Fruit fly (Drosophila melanogaster) whole organism, prepupa: ENCODE results near the gene dysc.
A peak's percentile ranks its signal among the peaks of the same experiment; 100 is the strongest.

ENCODE experiments used
- Blimp-1 ChIP-seq: fragments of 200-800 bp; sonication (Bioruptor generic); optimal IDR thresholded peaks from 3 replicates; lab custom pipeline; 2017; ENCODE audit warnings: missing biosample characterization, missing genetic modification characterization, mild to moderate bottlenecking, moderate library complexity, missing genetic modification reagents
- CG10631 ChIP-seq: fragments of 200-800 bp; sonication (Bioruptor generic); optimal IDR thresholded peaks from 2 replicates; lab custom pipeline; 2016; ENCODE audit warnings: missing biosample characterization, missing genetic modification characterization
- CG10669 ChIP-seq: fragments of 200-800 bp; sonication (Bioruptor generic); optimal IDR thresholded peaks from 3 replicates; lab custom pipeline; 2018; ENCODE audit warnings: missing biosample characterization, mild to moderate bottlenecking, missing genetic modification characterization, moderate library complexity
- CG11762 ChIP-seq: fragments of 200-800 bp; sonication (Bioruptor generic); optimal IDR thresholded peaks from 3 replicates; lab custom pipeline; 2016; ENCODE audit warnings: missing biosample characterization, missing genetic modification characterization; ENCODE audit not compliant: insufficient read depth
- CG16779 ChIP-seq: fragments of 200-800 bp; sonication (Bioruptor generic); optimal IDR thresholded peaks from 3 replicates; lab custom pipeline; 2017; ENCODE audit warnings: missing biosample characterization, mild to moderate bottlenecking, missing genetic modification characterization
- CG3032 ChIP-seq: fragments of 200-800 bp; optimal IDR thresholded peaks from 2 replicates; lab custom pipeline; 2019; ENCODE audit warnings: missing biosample characterization, mild to moderate bottlenecking, missing genetic modification characterization, moderate library complexity
- CG34406 ChIP-seq: fragments of 200-800 bp; sonication (Bioruptor generic); optimal IDR thresholded peaks from 3 replicates; lab custom pipeline; 2016; ENCODE audit warnings: missing biosample characterization, missing genetic modification characterization
- CG3919 ChIP-seq: fragments of 200-800 bp; sonication (Bioruptor generic); optimal IDR thresholded peaks from 3 replicates; lab custom pipeline; 2016; ENCODE audit warnings: missing biosample characterization, missing genetic modification characterization
- CG4318 ChIP-seq: fragments of 200-800 bp; sonication (Bioruptor generic); optimal IDR thresholded peaks from 3 replicates; lab custom pipeline; 2017; ENCODE audit warnings: missing biosample characterization, mild to moderate bottlenecking, missing genetic modification characterization
- CG6808 ChIP-seq: fragments of 200-800 bp; sonication (Bioruptor generic); optimal IDR thresholded peaks from 3 replicates; lab custom pipeline; 2017; ENCODE audit warnings: missing biosample characterization, missing genetic modification characterization, mild to moderate bottlenecking, moderate library complexity, missing genetic modification reagents
- CG6854 ChIP-seq: fragments of 200-800 bp; sonication (Bioruptor generic); optimal IDR thresholded peaks from 2 replicates; lab custom pipeline; 2017; ENCODE audit warnings: missing biosample characterization, mild to moderate bottlenecking, missing genetic modification characterization
- CG7368 ChIP-seq: fragments of 200-800 bp; sonication (Bioruptor generic); optimal IDR thresholded peaks from 3 replicates; lab custom pipeline; 2016; ENCODE audit warnings: missing biosample characterization, missing genetic modification characterization
- CG8119 ChIP-seq: fragments of 200-800 bp; sonication (Bioruptor generic); IDR thresholded peaks from 3 replicates; pipeline ENCODE4 v1.3.6; 2022; ENCODE audit warnings: missing biosample characterization, missing genetic modification characterization
- CG8319 ChIP-seq: fragments of 200-800 bp; sonication (Bioruptor generic); optimal IDR thresholded peaks from 3 replicates; lab custom pipeline; 2016; ENCODE audit warnings: missing biosample characterization, missing genetic modification characterization
- CG8632 ChIP-seq: fragments of 200-800 bp; sonication (Bioruptor generic); optimal IDR thresholded peaks from 3 replicates; lab custom pipeline; 2016; ENCODE audit warnings: missing biosample characterization, missing genetic modification characterization
- CG9139 ChIP-seq: fragments of 200-800 bp; sonication (Bioruptor generic); optimal IDR thresholded peaks from 3 replicates; lab custom pipeline; 2017; ENCODE audit warnings: missing biosample characterization, mild to moderate bottlenecking, missing genetic modification characterization
- Eip75B ChIP-seq: fragments of 200-800 bp; sonication (Bioruptor generic); optimal IDR thresholded peaks from 3 replicates; lab custom pipeline; 2016; ENCODE audit warnings: missing biosample characterization, missing genetic modification characterization
- Eip78C ChIP-seq: fragments of 200-800 bp; sonication (Bioruptor generic); peaks from one replicate; lab custom pipeline; 2016; ENCODE audit warnings: missing biosample characterization, missing genetic modification characterization
- Eip93F ChIP-seq: fragments of 200-800 bp; sonication (Bioruptor generic); optimal IDR thresholded peaks from 2 replicates; lab custom pipeline; 2016; ENCODE audit warnings: missing biosample characterization, mild to moderate bottlenecking, missing genetic modification characterization
- Ets21C ChIP-seq: fragments of 200-800 bp; sonication (Bioruptor generic); optimal IDR thresholded peaks from 3 replicates; lab custom pipeline; 2016; ENCODE audit warnings: missing biosample characterization, missing genetic modification characterization
- Ets96B ChIP-seq: fragments of 200-800 bp; optimal IDR thresholded peaks from 2 replicates; lab custom pipeline; 2019; ENCODE audit warnings: missing biosample characterization, mild to moderate bottlenecking, missing genetic modification characterization, moderate library complexity
- Gug ChIP-seq: fragments of 200-800 bp; sonication (Bioruptor generic); IDR thresholded peaks from 2 replicates; pipeline ENCODE4 v1.3.6; 2022; ENCODE audit warnings: missing biosample characterization, missing genetic modification characterization
- Hr39 ChIP-seq: fragments of 200-800 bp; sonication (Bioruptor generic); optimal IDR thresholded peaks from 2 replicates; lab custom pipeline; 2016; ENCODE audit warnings: missing biosample characterization, missing genetic modification characterization
- OdsH ChIP-seq: fragments of 200-800 bp; sonication (Bioruptor generic); optimal IDR thresholded peaks from 3 replicates; lab custom pipeline; 2016; ENCODE audit warnings: missing biosample characterization, missing genetic modification characterization
- Smox ChIP-seq: fragments of 200-800 bp; sonication (Bioruptor generic); optimal IDR thresholded peaks from 3 replicates; lab custom pipeline; 2016; ENCODE audit warnings: missing biosample characterization, missing genetic modification characterization
- Sox102F ChIP-seq: fragments of 200-800 bp; sonication (Bioruptor generic); optimal IDR thresholded peaks from 2 replicates; lab custom pipeline; 2016; ENCODE audit warnings: missing biosample characterization, mild to moderate bottlenecking, missing genetic modification characterization
- Sox14 ChIP-seq: fragments of 200-800 bp; sonication (Bioruptor generic); optimal IDR thresholded peaks from 3 replicates; lab custom pipeline; 2016; ENCODE audit warnings: missing biosample characterization, missing genetic modification characterization
- achi ChIP-seq: fragments of 200-800 bp; sonication (Bioruptor generic); optimal IDR thresholded peaks from 3 replicates; lab custom pipeline; 2016; ENCODE audit warnings: missing biosample characterization, missing genetic modification characterization
- cyc ChIP-seq: fragments of 200-800 bp; sonication (Bioruptor generic); optimal IDR thresholded peaks from 3 replicates; lab custom pipeline; 2016; ENCODE audit warnings: missing biosample characterization, missing genetic modification characterization
- dac ChIP-seq: fragments of 200-800 bp; sonication (Bioruptor generic); optimal IDR thresholded peaks from 2 replicates; lab custom pipeline; 2017; ENCODE audit warnings: missing biosample characterization, mild to moderate bottlenecking, missing genetic modification characterization
- dsx ChIP-seq: fragments of 200-800 bp; optimal IDR thresholded peaks from 3 replicates; lab custom pipeline; 2019; ENCODE audit warnings: missing biosample characterization, mild to moderate bottlenecking, missing genetic modification characterization, moderate library complexity; ENCODE audit not compliant: poor library complexity, severe bottlenecking
- eg ChIP-seq: fragments of 200-800 bp; sonication (Bioruptor generic); IDR thresholded peaks from 3 replicates; pipeline ENCODE4 v1.3.6; 2022; ENCODE audit warnings: missing biosample characterization, missing genetic modification characterization
- esn ChIP-seq: fragments of 200-800 bp; sonication (Bioruptor generic); optimal IDR thresholded peaks from 2 replicates; lab custom pipeline; 2016; ENCODE audit warnings: missing biosample characterization, mild to moderate bottlenecking, missing genetic modification characterization, moderate library complexity
- fd59A ChIP-seq: fragments of 200-800 bp; sonication (Bioruptor generic); optimal IDR thresholded peaks from 2 replicates; lab custom pipeline; 2017; ENCODE audit warnings: missing biosample characterization, mild to moderate bottlenecking, missing genetic modification characterization, missing genetic modification reagents
- fd85E ChIP-seq: fragments of 200-800 bp; sonication (Bioruptor generic); optimal IDR thresholded peaks from 3 replicates; lab custom pipeline; 2016; ENCODE audit warnings: missing biosample characterization, missing genetic modification characterization
- lz ChIP-seq: fragments of 200-800 bp; sonication (Bioruptor generic); optimal IDR thresholded peaks from 3 replicates; lab custom pipeline; 2016; ENCODE audit warnings: missing biosample characterization, missing genetic modification characterization
- net ChIP-seq: fragments of 200-800 bp; sonication (Bioruptor generic); optimal IDR thresholded peaks from 3 replicates; lab custom pipeline; 2016; ENCODE audit warnings: missing biosample characterization, missing genetic modification characterization
- pdm3 ChIP-seq: fragments of 200-800 bp; sonication (Bioruptor generic); optimal IDR thresholded peaks from 3 replicates; lab custom pipeline; 2016; ENCODE audit warnings: missing biosample characterization, missing genetic modification characterization
- spab ChIP-seq: fragments of 200-800 bp; sonication (Bioruptor generic); optimal IDR thresholded peaks from 2 replicates; lab custom pipeline; 2017; ENCODE audit warnings: missing biosample characterization, mild to moderate bottlenecking, missing genetic modification characterization, missing genetic modification reagents
- ss ChIP-seq, 2 experiments: fragments of 200-800 bp; sonication (Bioruptor generic); optimal IDR thresholded peaks; 2 replicates in 1 of 2; 3 replicates in 1 of 2; lab custom pipeline; 2017 to 2018; ENCODE audit warnings: mild to moderate bottlenecking in 2 of 2, missing biosample characterization in 2 of 2, missing genetic modification characterization in 2 of 2, moderate library complexity in 1 of 2
- svp ChIP-seq: fragments of 200-800 bp; sonication (Bioruptor generic); peaks from one replicate; lab custom pipeline; 2016; ENCODE audit warnings: missing biosample characterization, missing genetic modification characterization
- topi ChIP-seq: fragments of 200-800 bp; sonication (Bioruptor generic); optimal IDR thresholded peaks from 3 replicates; lab custom pipeline; 2016; ENCODE audit warnings: missing biosample characterization, missing genetic modification characterization
- vri ChIP-seq: fragments of 200-800 bp; sonication (Bioruptor generic); optimal IDR thresholded peaks from 3 replicates; lab custom pipeline; 2016; ENCODE audit warnings: missing biosample characterization, mild to moderate bottlenecking, missing genetic modification characterization

dysc gene

DNA sequence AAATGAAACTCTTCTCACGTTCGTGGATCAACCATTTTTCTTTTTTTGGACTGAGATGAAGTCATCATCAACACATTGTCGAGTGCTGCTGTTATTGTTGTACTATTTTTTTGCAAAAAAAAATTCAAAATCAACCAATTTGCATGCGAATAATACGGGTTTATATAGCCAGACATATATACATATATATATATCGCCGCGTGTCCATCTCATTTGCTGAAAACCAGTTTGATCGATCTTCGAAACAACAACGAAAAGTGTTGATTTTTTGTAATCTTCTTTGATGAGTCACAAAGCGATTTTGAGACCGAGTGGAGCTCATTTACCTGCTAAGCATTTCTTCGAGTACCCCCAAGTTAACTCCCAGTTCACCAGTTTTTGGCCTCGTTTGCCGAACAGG, 43.0 kb upstream of the dysc start:
- TF ChIP-seq Eip78C (GFP tag; lab: Kevin White, UChicago), result peak; percentile 7
- TF ChIP-seq CG8119, result no peak
- TF ChIP-seq CG16779 (tag; lab: Kevin White, UChicago), result no peak

DNA sequence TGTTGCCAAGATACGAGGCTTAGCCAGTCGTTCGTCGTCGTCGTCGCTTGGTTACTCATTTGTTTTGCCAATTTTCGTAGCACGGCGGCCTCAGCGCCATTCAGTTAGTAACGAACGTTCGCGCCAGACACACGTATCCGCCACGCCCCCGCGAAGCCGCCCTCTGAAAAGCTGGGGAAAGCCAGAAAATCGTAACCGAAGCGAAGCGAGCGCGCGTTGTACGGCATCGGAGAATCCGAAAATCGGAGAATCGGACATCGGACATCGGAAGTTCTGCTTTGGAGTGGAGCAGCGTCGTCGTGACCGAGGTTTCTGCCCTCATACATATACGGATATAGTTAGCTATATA, 36.1 kb upstream of the dysc start, which contains the start of gene CG32137:
Gene CG32137 (plus strand): TSS at position 100 of the 349 bp plus-strand sequence.
- no peak for TF ChIP-seq Sox14 (GFP tag; lab: Kevin White, UChicago)
- no peak for TF ChIP-seq Sox102F (GFP tag; lab: Kevin White, UChicago)
- TF ChIP-seq Eip93F (GFP tag; lab: Kevin White, UChicago), result no peak
- no peak for TF ChIP-seq CG9139 (GFP tag; lab: Kevin White, UChicago)
- TF ChIP-seq esn (GFP tag; lab: Kevin White, UChicago), result no peak
- no peak for TF ChIP-seq CG10631 (GFP tag; lab: Kevin White, UChicago)
- TF ChIP-seq CG16779 (tag; lab: Kevin White, UChicago), result no peak
- no peak for TF ChIP-seq Ets96B (tag; lab: Kevin White, UChicago)
- TF ChIP-seq Hr39 (GFP tag; lab: Kevin White, UChicago), result no peak
- no peak for TF ChIP-seq CG3032 (tag; lab: Kevin White, UChicago)
- no peak for TF ChIP-seq CG7368
- no peak for TF ChIP-seq CG3919
- no peak for TF ChIP-seq CG8632
- no peak for TF ChIP-seq net (GFP tag; lab: Kevin White, UChicago)
- TF ChIP-seq cyc (GFP tag; lab: Kevin White, UChicago), result no peak

DNA sequence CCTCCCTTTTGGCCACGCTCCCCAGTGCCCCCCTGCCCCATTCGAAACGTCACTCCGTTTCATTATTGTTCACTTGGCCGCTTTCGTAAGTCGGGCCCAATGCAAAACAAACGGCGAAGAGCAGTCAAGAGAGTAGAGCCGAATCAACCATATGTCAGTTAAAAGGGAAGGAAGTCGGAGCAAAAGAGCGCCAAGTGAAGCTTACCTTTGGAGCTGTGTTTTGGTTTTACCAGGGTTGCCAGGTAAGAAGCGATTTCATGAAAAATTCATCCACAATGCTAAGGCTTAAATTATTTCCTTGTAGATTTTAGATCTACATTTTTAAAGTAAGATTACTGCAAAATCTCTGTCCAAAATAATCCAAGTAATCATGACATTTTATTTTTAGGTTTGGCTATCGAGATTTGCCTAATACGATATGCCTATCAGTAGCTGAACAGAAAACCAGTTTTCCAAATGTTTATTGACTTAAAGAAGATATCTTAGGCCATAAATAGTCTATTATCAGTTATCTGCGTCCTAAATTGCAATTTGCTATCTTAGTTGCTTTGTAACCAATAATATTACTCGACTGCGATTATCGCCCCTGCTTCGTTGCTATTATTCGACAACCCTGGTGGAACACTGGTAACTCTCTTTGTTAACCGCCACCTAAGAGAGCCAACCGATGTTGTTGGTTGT, 35.6 kb upstream of the dysc start:
- peak; percentile 93 for TF ChIP-seq CG11762 (GFP tag; lab: Kevin White, UChicago)
- peak; percentile 98 for TF ChIP-seq svp (GFP tag; lab: Kevin White, UChicago)
- peak; percentile 94 for TF ChIP-seq CG4318 (GFP tag; lab: Kevin White, UChicago)
- peak; percentile 85 for TF ChIP-seq CG16779 (tag; lab: Kevin White, UChicago)
- peak; percentile 96 for TF ChIP-seq Smox (GFP tag; lab: Kevin White, UChicago)
- peak; percentile 94 for TF ChIP-seq CG8319 (GFP tag; lab: Kevin White, UChicago)
- TF ChIP-seq CG3919, result peak; percentile 96
- TF ChIP-seq Eip93F (GFP tag; lab: Kevin White, UChicago), result peak; percentile 76
- TF ChIP-seq Sox102F (GFP tag; lab: Kevin White, UChicago), result peak; percentile 94
- TF ChIP-seq eg (GFP tag; lab: Robert Waterston, UW), result peak; percentile 77
- TF ChIP-seq dsx (GFP tag; lab: Kevin White, UChicago), result peak; percentile 84
- peak; percentile 93 for TF ChIP-seq CG10669 (GFP tag; lab: Kevin White, UChicago)
- TF ChIP-seq CG10631 (GFP tag; lab: Kevin White, UChicago), result peak; percentile 93
- peak; percentile 96 for TF ChIP-seq net (GFP tag; lab: Kevin White, UChicago)
- TF ChIP-seq cyc (GFP tag; lab: Kevin White, UChicago), result peak; percentile 96
- peak; percentile 96 for TF ChIP-seq topi
- TF ChIP-seq lz, result peak; percentile 94
- TF ChIP-seq CG6808 (GFP tag; lab: Kevin White, UChicago), result peak; percentile 97
- peak; percentile 94 for TF ChIP-seq CG34406
- peak; percentile 85 for TF ChIP-seq Blimp-1
- TF ChIP-seq Hr39 (GFP tag; lab: Kevin White, UChicago), result peak; percentile 96
- TF ChIP-seq CG8632, result peak; percentile 95
- TF ChIP-seq achi (GFP tag; lab: Kevin White, UChicago), result peak; percentile 95
- TF ChIP-seq OdsH (GFP tag; lab: Kevin White, UChicago), result peak; percentile 96
- peak; percentile 61 for TF ChIP-seq fd85E
- TF ChIP-seq CG8119, result peak; percentile 91
- TF ChIP-seq ss (GFP tag; optimal IDR thresholded peaks at IDR 0.05; lab: Kevin White, UChicago), result peak; percentile 86 to 95
- TF ChIP-seq Ets21C (GFP tag; lab: Kevin White, UChicago), result peak; percentile 93
- TF ChIP-seq CG6854 (GFP tag; lab: Kevin White, UChicago), result peak; percentile 85
- TF ChIP-seq Gug, result peak; percentile 82
- peak; percentile 98 for TF ChIP-seq esn (GFP tag; lab: Kevin White, UChicago)
- peak; percentile 91 for TF ChIP-seq Ets96B (tag; lab: Kevin White, UChicago)
- peak; percentile 83 for TF ChIP-seq dac
- peak; percentile 86 for TF ChIP-seq vri (GFP tag; lab: Kevin White, UChicago)
- peak; percentile 86 for TF ChIP-seq CG7368
- TF ChIP-seq fd59A (GFP tag; lab: Kevin White, UChicago), result peak; percentile 97
- peak; percentile 94 for TF ChIP-seq CG3032 (tag; lab: Kevin White, UChicago)
- peak; percentile 96 for TF ChIP-seq pdm3 (GFP tag; lab: Kevin White, UChicago)
- TF ChIP-seq Eip75B, result peak; percentile 95
- peak; percentile 97 for TF ChIP-seq spab (GFP tag; lab: Kevin White, UChicago)
- TF ChIP-seq Sox14 (GFP tag; lab: Kevin White, UChicago), result peak; percentile 97
